Worm (Caenorhabditis elegans) whole organism, late embryonic: Measurements from ENCODE around the gene W02B8.1.

Experiments used
- F13H6.1 ChIP-seq: sonication (generic microtip); optimal IDR thresholded peaks from 2 replicates; lab custom pipeline; 2016; ENCODE audit warnings: missing genetic modification characterization, missing compliant biosample characterization
- K02D7.2 ChIP-seq: sonication (generic microtip); optimal IDR thresholded peaks from 2 replicates; lab custom pipeline; 2017; ENCODE audit warnings: mild to moderate bottlenecking, missing genetic modification characterization, missing compliant biosample characterization
- T23F11.4 ChIP-seq: fragments of 200-800 bp; sonication (Bioruptor generic); optimal IDR thresholded peaks from 2 replicates; lab custom pipeline; 2018; ENCODE audit warnings: mild to moderate bottlenecking, missing genetic modification characterization, missing compliant biosample characterization
- Y22D7AL.16 ChIP-seq: sonication (generic microtip); optimal IDR thresholded peaks from 2 replicates; lab custom pipeline; 2016; ENCODE audit warnings: missing genetic modification characterization, missing compliant biosample characterization
- ceh-14 ChIP-seq: sonication (generic microtip); optimal IDR thresholded peaks from 2 replicates; lab custom pipeline; 2016; ENCODE audit warnings: missing genotype, missing genetic modification characterization, missing compliant biosample characterization
- ceh-19 ChIP-seq: fragments of 200-800 bp; sonication (Bioruptor generic); optimal IDR thresholded peaks from 2 replicates; lab custom pipeline; 2018; ENCODE audit warnings: mild to moderate bottlenecking, missing genetic modification characterization, missing compliant biosample characterization
- ceh-2 ChIP-seq: sonication (generic microtip); optimal IDR thresholded peaks from 2 replicates; lab custom pipeline; 2016; ENCODE audit warnings: missing genotype, missing genetic modification characterization, missing compliant biosample characterization
- ceh-22 ChIP-seq: sonication (generic microtip); optimal IDR thresholded peaks from 2 replicates; lab custom pipeline; 2017; ENCODE audit warnings: missing biosample characterization, missing genetic modification characterization
- ceh-24 ChIP-seq: sonication (generic microtip); optimal IDR thresholded peaks from 2 replicates; lab custom pipeline; 2016; ENCODE audit warnings: mild to moderate bottlenecking, missing genetic modification characterization, missing compliant biosample characterization
- ceh-30 ChIP-seq: fragments of 150-350 bp; optimal IDR thresholded peaks from 2 replicates; lab custom pipeline; 2014; ENCODE audit warnings: missing biosample characterization, missing genetic modification characterization
- ceh-9 ChIP-seq: sonication (generic microtip); optimal IDR thresholded peaks from 2 replicates; lab custom pipeline; 2016; ENCODE audit warnings: mild to moderate bottlenecking, missing genetic modification characterization, inconsistent platforms, missing compliant biosample characterization
- che-1 ChIP-seq: sonication (generic microtip); optimal IDR thresholded peaks from 2 replicates; lab custom pipeline; 2016; ENCODE audit warnings: mild to moderate bottlenecking, missing genetic modification characterization, missing compliant biosample characterization
- dmd-4 ChIP-seq: sonication (generic microtip); optimal IDR thresholded peaks from 2 replicates; lab custom pipeline; 2016; ENCODE audit warnings: borderline replicate concordance, missing genetic modification characterization, missing compliant biosample characterization
- elt-2 ChIP-seq: sonication (generic microtip); optimal IDR thresholded peaks from 2 replicates; lab custom pipeline; 2016; ENCODE audit warnings: missing genetic modification reagents, missing genetic modification characterization, missing compliant biosample characterization
- ets-4 ChIP-seq: sonication (generic microtip); optimal IDR thresholded peaks from 2 replicates; lab custom pipeline; 2016; ENCODE audit warnings: missing genetic modification characterization, missing compliant biosample characterization
- fax-1 ChIP-seq: sonication (generic microtip); optimal IDR thresholded peaks from 2 replicates; lab custom pipeline; 2016; ENCODE audit warnings: missing genotype, missing genetic modification characterization, missing compliant biosample characterization
- hlh-15 ChIP-seq: sonication (generic microtip); optimal IDR thresholded peaks from 2 replicates; lab custom pipeline; 2016; ENCODE audit warnings: missing genetic modification characterization, missing compliant biosample characterization
- hlh-30 ChIP-seq: sonication (generic microtip); optimal IDR thresholded peaks from 2 replicates; lab custom pipeline; 2017; ENCODE audit warnings: antibody characterized with exemption, missing genetic modification characterization, missing compliant biosample characterization; ENCODE audit not compliant: insufficient read depth
- hlh-6 ChIP-seq: sonication (generic microtip); optimal IDR thresholded peaks from 2 replicates; lab custom pipeline; 2016; ENCODE audit warnings: missing genotype, missing genetic modification characterization, missing compliant biosample characterization
- hlh-8 ChIP-seq: sonication (generic microtip); optimal IDR thresholded peaks from 2 replicates; lab custom pipeline; 2016; ENCODE audit warnings: missing genotype, missing genetic modification characterization, missing compliant biosample characterization
- lin-11 ChIP-seq: fragments of 200-800 bp; sonication (Bioruptor generic); optimal IDR thresholded peaks from 2 replicates; lab custom pipeline; 2018; ENCODE audit warnings: mild to moderate bottlenecking, missing genetic modification characterization, missing compliant biosample characterization
- mec-3 ChIP-seq: sonication (generic microtip); optimal IDR thresholded peaks from 2 replicates; lab custom pipeline; 2016; ENCODE audit warnings: borderline replicate concordance, missing genetic modification characterization, missing compliant biosample characterization
- nfya-1 ChIP-seq: sonication (generic microtip); optimal IDR thresholded peaks from 2 replicates; lab custom pipeline; 2017; ENCODE audit warnings: missing genetic modification characterization, mild to moderate bottlenecking, missing compliant biosample characterization, antibody characterized with exemption, moderate library complexity
- nhr-11 ChIP-seq: fragments of 150-350 bp; optimal IDR thresholded peaks from 2 replicates; lab custom pipeline; 2014; ENCODE audit warnings: missing biosample characterization, missing genetic modification characterization
- npax-4 ChIP-seq: sonication (generic microtip); optimal IDR thresholded peaks from 2 replicates; lab custom pipeline; 2016; ENCODE audit warnings: missing genetic modification characterization, missing compliant biosample characterization
- pag-3 ChIP-seq: sonication (generic microtip); optimal IDR thresholded peaks from 2 replicates; lab custom pipeline; 2016; ENCODE audit warnings: missing compliant biosample characterization, missing genetic modification characterization, borderline replicate concordance
- pat-9 ChIP-seq: fragments of 200-800 bp; sonication (Bioruptor generic); optimal IDR thresholded peaks from 2 replicates; lab custom pipeline; 2018; ENCODE audit warnings: mild to moderate bottlenecking, missing genetic modification characterization, moderate library complexity, missing compliant biosample characterization
- pax-1 ChIP-seq: fragments of 150-350 bp; optimal IDR thresholded peaks from 2 replicates; lab custom pipeline; 2014; ENCODE audit warnings: missing biosample characterization, missing genetic modification characterization
- pha-2 ChIP-seq: sonication (generic microtip); optimal IDR thresholded peaks from 2 replicates; lab custom pipeline; 2017; ENCODE audit warnings: mild to moderate bottlenecking, missing genetic modification characterization, missing compliant biosample characterization
- pha-4 ChIP-seq: fragments of 150-350 bp; optimal IDR thresholded peaks from 2 replicates; lab custom pipeline; 2018; ENCODE audit warnings: missing biosample characterization, missing genetic modification reagents, missing genetic modification characterization
- pqm-1 ChIP-seq: sonication (generic microtip); optimal IDR thresholded peaks from 2 replicates; lab custom pipeline; 2016; ENCODE audit warnings: missing genetic modification characterization, missing compliant biosample characterization
- pros-1 ChIP-seq: fragments of 150-350 bp; optimal IDR thresholded peaks from 2 replicates; lab custom pipeline; 2014; ENCODE audit warnings: missing biosample characterization, missing genetic modification reagents, missing genetic modification characterization
- ref-2 ChIP-seq: sonication (generic microtip); optimal IDR thresholded peaks from 2 replicates; lab custom pipeline; 2016; ENCODE audit warnings: missing genetic modification characterization, missing compliant biosample characterization
- rnt-1 ChIP-seq: sonication (generic microtip); optimal IDR thresholded peaks from 2 replicates; lab custom pipeline; 2016; ENCODE audit warnings: missing genetic modification characterization, missing compliant biosample characterization
- sdc-2 ChIP-seq: sonication (generic microtip); optimal IDR thresholded peaks from 2 replicates; lab custom pipeline; 2016; ENCODE audit warnings: missing genotype, missing genetic modification characterization, missing compliant biosample characterization
- tbx-2 ChIP-seq: sonication (generic microtip); optimal IDR thresholded peaks from 2 replicates; lab custom pipeline; 2016; ENCODE audit warnings: missing genetic modification characterization, missing compliant biosample characterization
- tbx-7 ChIP-seq: sonication (generic microtip); optimal IDR thresholded peaks from 2 replicates; lab custom pipeline; 2016; ENCODE audit warnings: missing genotype, missing genetic modification characterization, missing compliant biosample characterization
- ttx-3 ChIP-seq: sonication (generic microtip); optimal IDR thresholded peaks from 2 replicates; lab custom pipeline; 2016; ENCODE audit warnings: missing genetic modification reagents, missing genetic modification characterization, missing compliant biosample characterization

The W02B8.1 gene

ce11 chrII:13902014-13902413, at the start of gene W02B8.1:
Gene W02B8.1 (minus strand): TSS chrII:13902114.
- TF ChIP-seq pha-4 (tag; lab: Kevin White, UChicago): no peak
- no peak for TF ChIP-seq ceh-24 (tag; lab: Kevin White, UChicago)
- no peak for TF ChIP-seq fax-1 (tag; lab: Kevin White, UChicago)
- TF ChIP-seq hlh-8 (tag; lab: Kevin White, UChicago): no peak
- TF ChIP-seq lin-11 (tag; lab: Kevin White, UChicago): no peak
- no peak for TF ChIP-seq rnt-1 (tag; lab: Kevin White, UChicago)
- no peak for TF ChIP-seq sdc-2 (tag; lab: Kevin White, UChicago)
- no peak for TF ChIP-seq ceh-19 (GFP tag; lab: Kevin White, UChicago)
- TF ChIP-seq ttx-3: no peak
- TF ChIP-seq pag-3 (tag; lab: Kevin White, UChicago): no peak
- TF ChIP-seq tbx-7 (tag; lab: Kevin White, UChicago): no peak
- no peak for TF ChIP-seq dmd-4 (tag; lab: Kevin White, UChicago)
- no peak for TF ChIP-seq nfya-1 (tag; lab: Kevin White, UChicago)
- TF ChIP-seq tbx-2 (tag; lab: Kevin White, UChicago): no peak
- no peak for TF ChIP-seq K02D7.2 (tag; lab: Kevin White, UChicago)
- TF ChIP-seq ceh-22 (tag; lab: Kevin White, UChicago): no peak

ce11 chrII:13949290-13949689, 47.4 kb upstream of the W02B8.1 start, which contains the start of gene sre-44:
Gene sre-44 (plus strand): TSS chrII:13949590.
- TF ChIP-seq elt-2 (tag; lab: Kevin White, UChicago) (peak; percentile 54), hlh-6 (tag; lab: Kevin White, UChicago) (no peak)

ce11 chrII:13945527-13945926, 43.6 kb upstream of the W02B8.1 start:
- TF ChIP-seq pros-1 (tag; lab: Kevin White, UChicago): no peak
- TF ChIP-seq F13H6.1: no peak
- no peak for TF ChIP-seq pag-3 (tag; lab: Kevin White, UChicago)
- no peak for TF ChIP-seq tbx-7 (tag; lab: Kevin White, UChicago)
- no peak for TF ChIP-seq che-1
- no peak for TF ChIP-seq ceh-9 (tag; lab: Kevin White, UChicago)
- TF ChIP-seq tbx-2 (tag; lab: Kevin White, UChicago): no peak

ce11 chrII:13939531-13939930, 37.6 kb upstream of the W02B8.1 start, which contains the start of gene W07G1.1:
Gene W07G1.1 (minus strand): TSS chrII:13939631.
- no peak for TF ChIP-seq ceh-2 (tag; lab: Kevin White, UChicago)
- no peak for TF ChIP-seq ceh-14 (tag; lab: Kevin White, UChicago)
- no peak for TF ChIP-seq ets-4 (tag; lab: Kevin White, UChicago)
- no peak for TF ChIP-seq pat-9
- TF ChIP-seq hlh-15 (tag; lab: Kevin White, UChicago): no peak
- no peak for TF ChIP-seq tbx-7 (tag; lab: Kevin White, UChicago)
- no peak for TF ChIP-seq pag-3 (tag; lab: Kevin White, UChicago)
- TF ChIP-seq ref-2: no peak
- no peak for TF ChIP-seq nhr-11 (tag; lab: Kevin White, UChicago)
- TF ChIP-seq pax-1 (tag; lab: Kevin White, UChicago): no peak
- TF ChIP-seq hlh-30 (tag; lab: Kevin White, UChicago): no peak

DNA sequence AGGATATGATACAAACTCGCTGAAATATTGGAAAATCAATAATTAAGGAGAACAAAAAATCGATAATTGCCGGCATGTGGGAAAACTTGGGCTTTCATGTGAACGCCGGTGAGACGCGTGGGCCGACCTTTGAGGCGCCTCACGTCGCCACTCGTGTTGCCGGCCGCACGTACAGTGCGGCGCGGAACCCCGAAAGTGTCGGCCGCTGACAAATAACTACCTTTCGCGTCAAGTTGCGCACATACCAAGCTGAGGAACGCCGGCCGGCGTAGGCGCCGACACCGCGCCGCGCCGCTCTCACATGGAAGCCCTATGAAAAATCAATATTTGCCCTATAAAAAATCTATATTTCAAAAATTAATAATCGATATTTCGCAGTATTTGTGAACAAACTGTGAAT, 36.4 kb upstream of the W02B8.1 start:
- TF ChIP-seq F13H6.1 (no peak), pqm-1 (tag; lab: Kevin White, UChicago) (no peak), Y22D7AL.16 (tag; lab: Kevin White, UChicago) (no peak), mec-3 (no peak), nhr-11 (tag; lab: Kevin White, UChicago) (no peak), ets-4 (tag; lab: Kevin White, UChicago) (no peak), che-1 (no peak), pat-9 (no peak), hlh-8 (tag; lab: Kevin White, UChicago) (no peak), T23F11.4 (GFP tag; lab: Kevin White, UChicago) (no peak), ceh-19 (GFP tag; lab: Kevin White, UChicago) (no peak), npax-4 (tag; lab: Kevin White, UChicago) (no peak), pha-4 (tag; lab: Kevin White, UChicago) (no peak), K02D7.2 (tag; lab: Kevin White, UChicago) (no peak), dmd-4 (tag; lab: Kevin White, UChicago) (no peak), ceh-30 (tag; lab: Kevin White, UChicago) (no peak), pha-2 (tag; lab: Kevin White, UChicago) (no peak)
